In the genomic region with DNA sequence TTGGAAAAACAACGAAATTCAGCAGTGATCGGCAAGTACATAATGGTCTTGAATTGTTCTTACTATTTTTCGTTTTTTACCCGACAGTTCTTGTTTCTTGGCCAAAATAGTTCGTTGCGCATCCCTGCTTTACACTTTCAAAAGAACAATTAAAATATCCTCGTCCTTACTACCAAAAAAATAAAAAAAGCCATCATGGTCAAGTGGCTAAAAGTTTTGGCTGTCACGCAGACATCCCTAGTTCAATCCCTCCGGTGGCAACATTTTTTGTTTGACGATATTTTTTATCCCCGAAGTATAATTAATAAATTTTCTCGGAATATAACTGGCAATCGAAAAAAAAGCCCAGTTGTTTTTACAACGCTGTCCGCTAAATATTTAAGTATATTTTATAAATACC, we compare ENCODE assay signal across 3 worm cellular contexts.
TF ChIP-seq lines count a peak whose summit lies in the region.

No protein-coding gene starts in this region.

TF ChIP-seq in whole organism, L3 larva, 47 proteins besides CTCF, POLR2A, EP300 and RAD21:
- TF ChIP-seq nfya-1 (tag; optimal IDR thresholded peaks at IDR 0.05; lab: Kevin White, UChicago; ENCODE audit: insufficient read depth) (no peak), nhr-28 (tag; optimal IDR thresholded peaks at IDR 0.05; lab: Kevin White, UChicago) (no peak), ceh-16 (tag; optimal IDR thresholded peaks at IDR 0.05; lab: Kevin White, UChicago) (no peak), nhr-76 (tag; optimal IDR thresholded peaks at IDR 0.05; lab: Kevin White, UChicago) (no peak), nhr-67 (tag; optimal IDR thresholded peaks at IDR 0.05; lab: Kevin White, UChicago) (no peak), ZK546.5 (tag; optimal IDR thresholded peaks at IDR 0.05; lab: Kevin White, UChicago) (no peak), nhr-43 (tag; optimal IDR thresholded peaks at IDR 0.05; lab: Kevin White, UChicago; ENCODE audit: poor library complexity, severe bottlenecking) (peak; percentile 1)

TF ChIP-seq in whole organism, L4 larva, 104 proteins besides CTCF, POLR2A, EP300 and RAD21 (continues in another document):
- peak; percentile 83; the same call in 1 of the 2 replicates for TF ChIP-seq pha-4 (GFP tag; IDR thresholded peaks at IDR 0.05; lab: Robert Waterston, UW)
- TF ChIP-seq pha-4 (tag; optimal IDR thresholded peaks at IDR 0.05; lab: Kevin White, UChicago) = no peak
- TF ChIP-seq zfp-2 (tag; optimal IDR thresholded peaks at IDR 0.05; lab: Kevin White, UChicago) = no peak
- TF ChIP-seq jun-1 (tag; optimal IDR thresholded peaks at IDR 0.05; lab: Kevin White, UChicago) = no peak
- no peak for TF ChIP-seq ceh-44 (GFP tag; IDR thresholded peaks at IDR 0.05; lab: Robert Waterston, UW)
- 0 out of 2 replicates have a peak, but pooled peaks have one; percentile 37 for TF ChIP-seq nhr-41 (GFP tag; IDR thresholded peaks at IDR 0.05; lab: Robert Waterston, UW)
- TF ChIP-seq lin-13 (GFP tag; optimal IDR thresholded peaks at IDR 0.05; lab: Kevin White, UChicago) = no peak
- peak; percentile 86 for TF ChIP-seq dmd-8 (GFP tag; IDR thresholded peaks at IDR 0.05; lab: Robert Waterston, UW)
- peak; percentile 93 for TF ChIP-seq Y75B8A.6 (GFP tag; IDR thresholded peaks at IDR 0.05; lab: Robert Waterston, UW)
- TF ChIP-seq mdt-29 (GFP tag; IDR thresholded peaks at IDR 0.05; lab: Robert Waterston, UW) = no peak
- TF ChIP-seq vab-7 (GFP tag; IDR thresholded peaks at IDR 0.05; lab: Robert Waterston, UW) = peak; percentile 78
- TF ChIP-seq hif-1 (tag; optimal IDR thresholded peaks at IDR 0.05; lab: Kevin White, UChicago) = no peak
- 0 out of 2 replicates have a peak, but pooled peaks have one; percentile 19 for TF ChIP-seq F44E2.7 (GFP tag; IDR thresholded peaks at IDR 0.05; lab: Robert Waterston, UW)
- no peak for TF ChIP-seq dpl-1 (GFP tag; optimal IDR thresholded peaks at IDR 0.05; lab: Kevin White, UChicago)
- no peak for TF ChIP-seq F37D6.2 (tag; optimal IDR thresholded peaks at IDR 0.05; lab: Kevin White, UChicago)
- TF ChIP-seq mes-2 (tag; optimal IDR thresholded peaks at IDR 0.05; lab: Kevin White, UChicago; ENCODE audit: poor library complexity, severe bottlenecking) = peak; percentile 10
- no peak for TF ChIP-seq hlh-30 (tag; optimal IDR thresholded peaks at IDR 0.05; lab: Kevin White, UChicago; ENCODE audit: insufficient read depth)
- TF ChIP-seq duxl-1 (tag; optimal IDR thresholded peaks at IDR 0.05; lab: Kevin White, UChicago; ENCODE audit: poor library complexity) = peak; percentile 51
- TF ChIP-seq lir-3 (tag; optimal IDR thresholded peaks at IDR 0.05; lab: Kevin White, UChicago) = no peak
- no peak for TF ChIP-seq nhr-237 (tag; optimal IDR thresholded peaks at IDR 0.05; lab: Kevin White, UChicago)
- peak; percentile 76 for TF ChIP-seq F26F4.8 (GFP tag; conservative IDR thresholded peaks at IDR 0.05; lab: Robert Waterston, UW)
- TF ChIP-seq lim-7 (GFP tag; IDR thresholded peaks at IDR 0.05; lab: Robert Waterston, UW) = peak; percentile 99
- TF ChIP-seq madf-5 (GFP tag; IDR thresholded peaks at IDR 0.05; lab: Robert Waterston, UW) = peak; percentile 78 to 94; a peak in 3 of 4 replicates
- no peak for TF ChIP-seq dve-1 (tag; optimal IDR thresholded peaks at IDR 0.05; lab: Kevin White, UChicago; ENCODE audit: insufficient read depth)
- peak; percentile 68 for TF ChIP-seq ctbp-1 (GFP tag; IDR thresholded peaks at IDR 0.05; lab: Robert Waterston, UW)
- TF ChIP-seq set-16 (GFP tag; IDR thresholded peaks at IDR 0.05; lab: Robert Waterston, UW) = no peak
- TF ChIP-seq madf-9 (GFP tag; conservative IDR thresholded peaks at IDR 0.05; lab: Robert Waterston, UW) = 0 out of 2 replicates have a peak, but pooled peaks have one; percentile 21
- peak; percentile 77 for TF ChIP-seq lin-1 (GFP tag; IDR thresholded peaks at IDR 0.05; lab: Robert Waterston, UW)
- TF ChIP-seq spr-3 (GFP tag; optimal IDR thresholded peaks at IDR 0.05; lab: Kevin White, UChicago) = peak; percentile 2
- no peak for TF ChIP-seq T20F7.1 (GFP tag; optimal IDR thresholded peaks at IDR 0.05; lab: Kevin White, UChicago)
- TF ChIP-seq daf-16 (GFP tag; optimal IDR thresholded peaks at IDR 0.05; lab: Kevin White, UChicago) = peak in 1 of 2 experiments; percentile 27
- no peak for TF ChIP-seq daf-16 (tag; optimal IDR thresholded peaks at IDR 0.05; lab: Kevin White, UChicago)
- peak; percentile 69; the same call in 1 of the 2 replicates for TF ChIP-seq egl-43 (GFP tag; IDR thresholded peaks at IDR 0.05; lab: Robert Waterston, UW)
- no peak for TF ChIP-seq nhr-11 (tag; optimal IDR thresholded peaks at IDR 0.05; lab: Kevin White, UChicago)
- TF ChIP-seq unc-130 (GFP tag; optimal IDR thresholded peaks at IDR 0.05; lab: Kevin White, UChicago) = peak; percentile 33
- TF ChIP-seq hmg-1.1 (GFP tag; IDR thresholded peaks at IDR 0.05; lab: Robert Waterston, UW) = no peak
- TF ChIP-seq lsy-2 (tag; optimal IDR thresholded peaks at IDR 0.05; lab: Kevin White, UChicago) = no peak
- no peak for TF ChIP-seq ceh-28 (tag; optimal IDR thresholded peaks at IDR 0.05; lab: Kevin White, UChicago)

TF ChIP-seq in whole organism, young adult, 124 proteins besides CTCF, POLR2A, EP300 and RAD21 (continues in another document):
- peak; percentile 81 for TF ChIP-seq snpc-1.3 (tag; optimal IDR thresholded peaks at IDR 0.05; lab: Kevin White, UChicago; ENCODE audit: insufficient read depth)
- TF ChIP-seq B0336.3 (GFP tag; IDR thresholded peaks at IDR 0.05; lab: Robert Waterston, UW) = peak; percentile 95
- TF ChIP-seq F39B2.1 (GFP tag; IDR thresholded peaks at IDR 0.05; lab: Robert Waterston, UW) = peak; percentile 80
- no peak for TF ChIP-seq sdz-38 (tag; optimal IDR thresholded peaks at IDR 0.05; lab: Kevin White, UChicago)
- no peak for TF ChIP-seq lag-1 (GFP tag; IDR thresholded peaks at IDR 0.05; lab: Robert Waterston, UW)
- TF ChIP-seq hlh-12 (tag; optimal IDR thresholded peaks at IDR 0.05; lab: Kevin White, UChicago) = no peak
- peak; percentile 97 for TF ChIP-seq lin-26 (GFP tag; IDR thresholded peaks at IDR 0.05; lab: Robert Waterston, UW)
- no peak for TF ChIP-seq F22D6.2 (tag; optimal IDR thresholded peaks at IDR 0.05; lab: Kevin White, UChicago)
- TF ChIP-seq mes-4 (tag; optimal IDR thresholded peaks at IDR 0.05; lab: Kevin White, UChicago) = peak; percentile 41
- no peak for TF ChIP-seq let-526 (GFP tag; IDR thresholded peaks at IDR 0.05; lab: Robert Waterston, UW)
- TF ChIP-seq mel-28 (tag; optimal IDR thresholded peaks at IDR 0.05; lab: Kevin White, UChicago; ENCODE audit: borderline replicate concordance) = no peak
- peak; percentile 62 for TF ChIP-seq hrde-1 (tag; optimal IDR thresholded peaks at IDR 0.05; lab: Kevin White, UChicago; ENCODE audit: borderline replicate concordance)
- peak in 1 of 2 experiments; percentile 48 for TF ChIP-seq rec-8 (tag; optimal IDR thresholded peaks at IDR 0.05; lab: Kevin White, UChicago)
- TF ChIP-seq F49E8.2 (tag; optimal IDR thresholded peaks at IDR 0.05; lab: Kevin White, UChicago; ENCODE audit: insufficient read depth) = peak; percentile 44
- TF ChIP-seq ZK185.1 (tag; optimal IDR thresholded peaks at IDR 0.05; lab: Kevin White, UChicago; ENCODE audit: poor library complexity, severe bottlenecking) = no peak
- 0 out of 2 replicates have a peak, but pooled peaks have one; percentile 54 for TF ChIP-seq nhr-120 (GFP tag; IDR thresholded peaks at IDR 0.05; lab: Robert Waterston, UW)
- peak; percentile 75 for TF ChIP-seq mxl-1 (tag; optimal IDR thresholded peaks at IDR 0.05; lab: Kevin White, UChicago)
- TF ChIP-seq rcor-1 (GFP tag; IDR thresholded peaks at IDR 0.05; lab: Robert Waterston, UW) = peak; percentile 51
- TF ChIP-seq ccch-3 (GFP tag; optimal IDR thresholded peaks at IDR 0.05; lab: Kevin White, UChicago) = no peak
- TF ChIP-seq unc-130 (GFP tag; optimal IDR thresholded peaks at IDR 0.05; lab: Kevin White, UChicago) = peak; percentile 13
- TF ChIP-seq pha-4 (tag; optimal IDR thresholded peaks at IDR 0.05; lab: Kevin White, UChicago) = no peak
- TF ChIP-seq K12H6.12 (tag; optimal IDR thresholded peaks at IDR 0.05; lab: Kevin White, UChicago) = no peak
- TF ChIP-seq dox-1 (GFP tag; IDR thresholded peaks at IDR 0.05; lab: Robert Waterston, UW) = 0 out of 2 replicates have a peak, but pooled peaks have one; percentile 30
- no peak for TF ChIP-seq hmg-20 (GFP tag; IDR thresholded peaks at IDR 0.05; lab: Robert Waterston, UW)
- TF ChIP-seq xnd-1 (tag; optimal IDR thresholded peaks at IDR 0.05; lab: Kevin White, UChicago) = peak; percentile 38
- TF ChIP-seq C06A6.2 (GFP tag; conservative IDR thresholded peaks at IDR 0.05; lab: Robert Waterston, UW) = no peak
- peak; percentile 94 for TF ChIP-seq ztf-25 (GFP tag; IDR thresholded peaks at IDR 0.05; lab: Robert Waterston, UW)
- peak; percentile 9; the same call in 1 of the 2 replicates for TF ChIP-seq F33H1.4 (GFP tag; IDR thresholded peaks at IDR 0.05; lab: Robert Waterston, UW)
- TF ChIP-seq attf-3 (GFP tag; conservative IDR thresholded peaks at IDR 0.05; lab: Robert Waterston, UW) = no peak; the same call in 1 of the 2 replicates
- TF ChIP-seq lin-35 (GFP tag; optimal IDR thresholded peaks at IDR 0.05; lab: Kevin White, UChicago) = no peak
- TF ChIP-seq lsl-1 (GFP tag; optimal IDR thresholded peaks at IDR 0.05; lab: Kevin White, UChicago) = peak; percentile 53
- peak; percentile 28 for TF ChIP-seq dpff-1 (tag; optimal IDR thresholded peaks at IDR 0.05; lab: Kevin White, UChicago)
- TF ChIP-seq aptf-3 (GFP tag; IDR thresholded peaks at IDR 0.05; lab: Robert Waterston, UW) = no peak
- no peak for TF ChIP-seq bed-2 (GFP tag; IDR thresholded peaks at IDR 0.05; lab: Robert Waterston, UW)
- TF ChIP-seq cebp-1 (GFP tag; IDR thresholded peaks at IDR 0.05; lab: Robert Waterston, UW) = no peak
- TF ChIP-seq cebp-1 (tag; optimal IDR thresholded peaks at IDR 0.05; lab: Kevin White, UChicago) = no peak
- TF ChIP-seq him-1 (tag; optimal IDR thresholded peaks at IDR 0.05; lab: Kevin White, UChicago) = peak; percentile 52
- 0 out of 2 replicates have a peak, but pooled peaks have one; percentile 9 for TF ChIP-seq Y67H2A.10 (GFP tag; conservative IDR thresholded peaks at IDR 0.05; lab: Robert Waterston, UW)
- no peak for TF ChIP-seq bed-1 (GFP tag; IDR thresholded peaks at IDR 0.05; lab: Robert Waterston, UW)
- TF ChIP-seq egl-18 (GFP tag; IDR thresholded peaks at IDR 0.05; lab: Robert Waterston, UW) = no peak
- no peak; the same call in 1 of the 2 replicates for TF ChIP-seq Y53G8AR.9 (GFP tag; conservative IDR thresholded peaks at IDR 0.05; lab: Robert Waterston, UW)
- TF ChIP-seq Y53F4B.3 (GFP tag; IDR thresholded peaks at IDR 0.05; lab: Robert Waterston, UW) = peak; percentile 68; the same call in 1 of the 2 replicates
- peak; percentile 29; the same call in 1 of the 2 replicates for TF ChIP-seq ceh-91 (GFP tag; IDR thresholded peaks at IDR 0.05; lab: Robert Waterston, UW)
- TF ChIP-seq nfya-1 (tag; optimal IDR thresholded peaks at IDR 0.05; lab: Kevin White, UChicago; ENCODE audit: borderline replicate concordance, insufficient read depth) = no peak
